Fruit fly (Drosophila melanogaster) whole organism, embryonic: ENCODE results near the gene wfs1.

ENCODE experiments used
- Ada2b ChIP-seq: fragments of 200-800 bp; sonication (Bioruptor generic); IDR thresholded peaks from 2 replicates; pipeline ENCODE4 v1.3.6; 2022; ENCODE audit warnings: missing biosample characterization, missing genetic modification characterization
- Bgb ChIP-seq: fragments of 200-800 bp; sonication (Bioruptor generic); IDR thresholded peaks from 2 replicates; pipeline ENCODE4 v1.3.6; 2022; ENCODE audit warnings: missing biosample characterization, missing genetic modification characterization; ENCODE audit not compliant: partially characterized antibody
- BtbVII ChIP-seq: fragments of 200-800 bp; sonication (Bioruptor generic); optimal IDR thresholded peaks from 3 replicates; lab custom pipeline; 2017; ENCODE audit warnings: missing biosample characterization, mild to moderate bottlenecking, missing genetic modification characterization
- CG10543 ChIP-seq: fragments of 200-800 bp; sonication (Bioruptor generic); optimal IDR thresholded peaks from 3 replicates; lab custom pipeline; 2017; ENCODE audit warnings: missing biosample characterization, mild to moderate bottlenecking, missing genetic modification characterization, moderate library complexity
- CG14441 ChIP-seq: fragments of 200-800 bp; sonication (Bioruptor generic); IDR thresholded peaks from 2 replicates; pipeline ENCODE4 v1.3.6; 2022; ENCODE audit warnings: missing biosample characterization, missing genetic modification characterization
- CG15073 ChIP-seq: fragments of 200-800 bp; sonication (Bioruptor generic); optimal IDR thresholded peaks from 2 replicates; lab custom pipeline; 2016; ENCODE audit warnings: missing biosample characterization, missing genetic modification characterization
- CG15696 ChIP-seq: fragments of 200-800 bp; sonication (Bioruptor generic); optimal IDR thresholded peaks from 2 replicates; lab custom pipeline; 2019; ENCODE audit warnings: missing biosample characterization, mild to moderate bottlenecking, missing genetic modification characterization, moderate library complexity
- CG17568 ChIP-seq: fragments of 200-800 bp; sonication (Bioruptor generic); optimal IDR thresholded peaks from 2 replicates; lab custom pipeline; 2018; ENCODE audit warnings: missing biosample characterization, mild to moderate bottlenecking, missing genetic modification characterization, moderate library complexity
- CG17829 ChIP-seq: fragments of 200-800 bp; optimal IDR thresholded peaks from 2 replicates; lab custom pipeline; 2019; ENCODE audit warnings: missing biosample characterization, mild to moderate bottlenecking, missing genetic modification characterization, moderate library complexity
- CG1792 ChIP-seq: fragments of 200-800 bp; sonication (Bioruptor generic); optimal IDR thresholded peaks from 2 replicates; lab custom pipeline; 2016; ENCODE audit warnings: missing biosample characterization, missing genetic modification characterization
- CG18599 ChIP-seq: fragments of 200-800 bp; sonication (Bioruptor generic); optimal IDR thresholded peaks from 3 replicates; lab custom pipeline; 2017; ENCODE audit warnings: missing biosample characterization, missing genetic modification characterization, mild to moderate bottlenecking, moderate library complexity, missing genetic modification reagents
- CG2889 ChIP-seq: fragments of 200-800 bp; sonication (Bioruptor generic); IDR thresholded peaks from 3 replicates; pipeline ENCODE4 v1.3.6; 2022; ENCODE audit warnings: missing biosample characterization, missing genetic modification characterization
- CG3065 ChIP-seq: fragments of 200-800 bp; sonication (Bioruptor generic); optimal IDR thresholded peaks from 2 replicates; lab custom pipeline; 2016; ENCODE audit warnings: missing biosample characterization, missing genetic modification characterization
- CG3163 ChIP-seq: fragments of 200-800 bp; sonication (Bioruptor generic); optimal IDR thresholded peaks from 3 replicates; lab custom pipeline; 2016; ENCODE audit warnings: missing biosample characterization, missing genetic modification characterization
- CG34224 ChIP-seq: fragments of 200-800 bp; sonication (Bioruptor generic); IDR thresholded peaks from 3 replicates; pipeline ENCODE4 v1.3.6; 2022; ENCODE audit warnings: missing biosample characterization, missing genetic modification characterization; ENCODE audit not compliant: partially characterized antibody
- CG5180 ChIP-seq: fragments of 200-800 bp; sonication (Bioruptor generic); optimal IDR thresholded peaks from 3 replicates; lab custom pipeline; 2017; ENCODE audit warnings: missing biosample characterization, missing genetic modification characterization, mild to moderate bottlenecking, moderate library complexity, missing genetic modification reagents
- CG6254 ChIP-seq: fragments of 200-800 bp; sonication (Bioruptor generic); optimal IDR thresholded peaks from 3 replicates; lab custom pipeline; 2017; ENCODE audit warnings: mild to moderate bottlenecking, missing biosample characterization, missing genetic modification reagents, missing genetic modification characterization
- CG6765 ChIP-seq: fragments of 200-800 bp; sonication (Bioruptor generic); optimal IDR thresholded peaks from 3 replicates; lab custom pipeline; 2017; ENCODE audit warnings: missing biosample characterization, mild to moderate bottlenecking, missing genetic modification characterization
- CG7556 ChIP-seq: fragments of 200-800 bp; sonication (Bioruptor generic); optimal IDR thresholded peaks from 2 replicates; lab custom pipeline; 2017; ENCODE audit warnings: missing biosample characterization, mild to moderate bottlenecking, missing genetic modification characterization
- Ets65A ChIP-seq: fragments of 200-800 bp; sonication (Bioruptor generic); peaks from one replicate; lab custom pipeline; 2016; ENCODE audit warnings: missing biosample characterization, missing genetic modification characterization
- Gsc ChIP-seq: fragments of 200-800 bp; sonication (Bioruptor generic); IDR thresholded peaks from 2 replicates; pipeline ENCODE4 v1.3.6; 2022; ENCODE audit warnings: missing biosample characterization, missing genetic modification characterization
- Lhr ChIP-seq: fragments of 200-800 bp; sonication (Bioruptor generic); optimal IDR thresholded peaks from 3 replicates; lab custom pipeline; 2017; ENCODE audit warnings: mild to moderate bottlenecking, missing biosample characterization, missing genetic modification reagents, missing genetic modification characterization
- Med ChIP-seq: fragments of 200-800 bp; sonication (Bioruptor generic); peaks from one replicate; lab custom pipeline; 2016; ENCODE audit warnings: missing biosample characterization, missing genetic modification characterization, mild to moderate bottlenecking, inconsistent platforms, moderate library complexity
- Meics ChIP-seq: fragments of 200-800 bp; sonication (Bioruptor generic); optimal IDR thresholded peaks from 2 replicates; lab custom pipeline; 2017; ENCODE audit warnings: missing biosample characterization, mild to moderate bottlenecking, missing genetic modification characterization
- Mes4 ChIP-seq: fragments of 200-800 bp; sonication (Bioruptor generic); optimal IDR thresholded peaks from 2 replicates; lab custom pipeline; 2016; ENCODE audit warnings: missing biosample characterization, missing genetic modification characterization
- PHDP ChIP-seq: fragments of 200-800 bp; sonication (Bioruptor generic); optimal IDR thresholded peaks from 3 replicates; lab custom pipeline; 2018; ENCODE audit warnings: missing biosample characterization, mild to moderate bottlenecking, missing genetic modification characterization, moderate library complexity
- Rx ChIP-seq: fragments of 200-800 bp; sonication (Bioruptor generic); IDR thresholded peaks from 2 replicates; pipeline ENCODE4 v1.3.6; 2022; ENCODE audit warnings: missing biosample characterization, missing genetic modification characterization
- Sry-δ ChIP-seq: fragments of 200-800 bp; sonication (Bioruptor generic); optimal IDR thresholded peaks from 2 replicates; lab custom pipeline; 2016; ENCODE audit warnings: missing biosample characterization, missing genetic modification characterization
- Taf1 ChIP-seq: fragments of 200-800 bp; sonication (Bioruptor generic); IDR thresholded peaks from 2 replicates; pipeline ENCODE4 v1.3.6; 2022; ENCODE audit warnings: missing biosample characterization, missing genetic modification characterization
- ara ChIP-seq: fragments of 200-800 bp; sonication (Bioruptor generic); IDR thresholded peaks from 2 replicates; pipeline ENCODE4 v1.3.6; 2022; ENCODE audit warnings: missing biosample characterization, missing genetic modification characterization
- bsh ChIP-seq, 2 experiments: fragments of 200-800 bp; sonication (Bioruptor generic); optimal IDR thresholded peaks; 2 replicates each; lab custom pipeline; 2017 to 2018; ENCODE audit warnings: mild to moderate bottlenecking in 2 of 2, missing biosample characterization in 2 of 2, missing genetic modification characterization in 2 of 2, moderate library complexity in 1 of 2
- cg ChIP-seq: fragments of 200-800 bp; sonication (Bioruptor generic); optimal IDR thresholded peaks from 3 replicates; lab custom pipeline; 2019; ENCODE audit warnings: missing biosample characterization, mild to moderate bottlenecking, missing genetic modification characterization, moderate library complexity
- chinmo ChIP-seq: fragments of 200-800 bp; sonication (Bioruptor generic); IDR thresholded peaks from 4 replicates; pipeline ENCODE4 v1.3.6; 2022; ENCODE audit warnings: missing biosample characterization, missing genetic modification characterization; ENCODE audit not compliant: partially characterized antibody
- dati ChIP-seq: fragments of 200-800 bp; sonication (Bioruptor generic); IDR thresholded peaks from 2 replicates; pipeline ENCODE4 v1.3.6; 2022; ENCODE audit warnings: missing biosample characterization, missing genetic modification characterization
- gce ChIP-seq: fragments of 200-800 bp; sonication (Bioruptor generic); IDR thresholded peaks from 3 replicates; pipeline ENCODE4 v1.3.6; 2022; ENCODE audit warnings: missing biosample characterization, missing genetic modification characterization
- knrl ChIP-seq: fragments of 200-800 bp; sonication (Bioruptor generic); IDR thresholded peaks from 3 replicates; pipeline ENCODE4 v1.3.6; 2022; ENCODE audit warnings: missing biosample characterization, missing genetic modification characterization; ENCODE audit not compliant: partially characterized antibody
- lola ChIP-seq, 3 experiments: fragments of >200 bp in 2 of 3; fragments of 200-800 bp in 1 of 3; sonication (Bioruptor generic) in 1 of 3; optimal IDR thresholded peaks; 2 replicates each; lab custom pipeline; 2017 to 2019; ENCODE audit warnings: missing biosample characterization in 3 of 3, missing genetic modification characterization in 3 of 3, mild to moderate bottlenecking in 1 of 3, moderate library complexity in 1 of 3
- nerfin-2 ChIP-seq: fragments of 200-800 bp; sonication (Bioruptor generic); IDR thresholded peaks from 2 replicates; pipeline ENCODE4 v1.3.6; 2022; ENCODE audit warnings: missing biosample characterization, missing genetic modification characterization; ENCODE audit not compliant: partially characterized antibody
- nom ChIP-seq: fragments of 200-800 bp; sonication (Bioruptor generic); optimal IDR thresholded peaks from 2 replicates; lab custom pipeline; 2017; ENCODE audit warnings: missing biosample characterization, missing genetic modification characterization, mild to moderate bottlenecking, moderate library complexity, missing genetic modification reagents
- pzg ChIP-seq: fragments of 200-800 bp; sonication (Bioruptor generic); optimal IDR thresholded peaks from 3 replicates; lab custom pipeline; 2018; ENCODE audit warnings: missing biosample characterization, mild to moderate bottlenecking, missing genetic modification characterization, moderate library complexity
- ranshi ChIP-seq: fragments of 200-800 bp; sonication (Bioruptor generic); IDR thresholded peaks from 2 replicates; pipeline ENCODE4 v1.3.6; 2022; ENCODE audit warnings: missing biosample characterization, missing genetic modification characterization
- salm ChIP-seq: fragments of 200-800 bp; sonication (Bioruptor generic); optimal IDR thresholded peaks from 2 replicates; lab custom pipeline; 2018; ENCODE audit warnings: missing biosample characterization, mild to moderate bottlenecking, missing genetic modification characterization
- slou ChIP-seq: fragments of 200-800 bp; sonication (Bioruptor generic); optimal IDR thresholded peaks from 3 replicates; lab custom pipeline; 2016; ENCODE audit warnings: missing biosample characterization, missing genetic modification characterization
- slp2 ChIP-seq: fragments of 200-800 bp; sonication (Bioruptor generic); optimal IDR thresholded peaks from 2 replicates; lab custom pipeline; 2016; ENCODE audit warnings: missing biosample characterization, missing genetic modification characterization
- trem ChIP-seq: fragments of 200-800 bp; optimal IDR thresholded peaks from 3 replicates; lab custom pipeline; 2019; ENCODE audit warnings: missing biosample characterization, mild to moderate bottlenecking, missing genetic modification characterization, moderate library complexity
- vnd ChIP-seq: fragments of 200-800 bp; sonication (Bioruptor generic); IDR thresholded peaks from 3 replicates; pipeline ENCODE4 v1.3.6; 2022; ENCODE audit warnings: missing biosample characterization, missing genetic modification characterization; ENCODE audit not compliant: partially characterized antibody

wfs1 gene

DNA sequence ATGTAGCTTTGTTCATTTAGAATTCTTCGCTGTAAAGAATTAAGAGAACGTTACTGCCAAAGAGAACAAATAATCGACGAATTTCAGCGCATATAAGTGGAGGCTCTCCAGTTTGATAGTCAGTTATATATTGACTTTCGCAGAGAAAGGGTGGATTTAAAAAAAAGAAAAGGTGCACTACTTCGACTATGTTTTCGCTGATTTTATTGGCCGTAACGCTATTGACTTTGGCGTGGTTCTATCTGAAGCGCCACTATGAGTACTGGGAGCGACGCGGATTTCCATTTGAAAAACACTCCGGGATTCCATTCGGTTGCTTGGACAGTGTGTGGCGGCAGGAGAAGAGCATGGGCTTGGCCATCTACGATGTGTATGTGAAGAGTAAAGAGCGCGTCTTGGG lies 8.0 kb upstream of the wfs1 start, which contains the start of gene Cyp6d4 (continued):
- TF ChIP-seq ara (GFP tag; lab: Robert Waterston, UW) = no peak
- TF ChIP-seq CG3163 (GFP tag; lab: Kevin White, UChicago) = peak; percentile 82

DNA sequence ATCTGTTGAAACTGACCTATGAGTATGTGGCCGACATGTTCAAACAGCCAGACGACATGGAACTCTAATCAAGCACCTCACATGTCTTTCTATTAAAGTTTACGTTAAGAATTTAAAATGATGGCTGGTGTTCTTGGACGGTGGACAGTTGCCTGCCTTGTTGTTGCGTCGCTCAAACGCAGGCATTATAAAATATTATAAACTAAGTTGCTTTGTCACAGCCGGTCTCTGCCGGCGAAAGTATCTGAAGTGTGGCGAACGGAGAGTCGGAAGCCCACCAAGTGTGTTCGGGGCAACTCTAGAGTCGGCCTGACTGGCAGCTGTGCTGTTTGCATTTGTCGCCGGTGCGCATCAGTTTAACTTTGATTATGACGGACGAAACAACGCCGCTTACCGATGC lies 4.5 kb upstream of the wfs1 start, which contains the start of gene cd:
Gene cd, plus strand, starts transcription at position 301 of the 400 bp plus-strand sequence.
- no peak for TF ChIP-seq BtbVII (GFP tag; lab: Kevin White, UChicago)
- TF ChIP-seq CG7556 (GFP tag; lab: Kevin White, UChicago) = no peak
- no peak for TF ChIP-seq gce
- no peak for TF ChIP-seq lola (GFP tag; optimal IDR thresholded peaks at IDR 0.05; lab: Kevin White, UChicago)
- TF ChIP-seq dati (GFP tag; lab: Robert Waterston, UW) = no peak
- no peak for TF ChIP-seq CG6765
- TF ChIP-seq cg (GFP tag; lab: Kevin White, UChicago) = no peak
- TF ChIP-seq nom = no peak

DNA sequence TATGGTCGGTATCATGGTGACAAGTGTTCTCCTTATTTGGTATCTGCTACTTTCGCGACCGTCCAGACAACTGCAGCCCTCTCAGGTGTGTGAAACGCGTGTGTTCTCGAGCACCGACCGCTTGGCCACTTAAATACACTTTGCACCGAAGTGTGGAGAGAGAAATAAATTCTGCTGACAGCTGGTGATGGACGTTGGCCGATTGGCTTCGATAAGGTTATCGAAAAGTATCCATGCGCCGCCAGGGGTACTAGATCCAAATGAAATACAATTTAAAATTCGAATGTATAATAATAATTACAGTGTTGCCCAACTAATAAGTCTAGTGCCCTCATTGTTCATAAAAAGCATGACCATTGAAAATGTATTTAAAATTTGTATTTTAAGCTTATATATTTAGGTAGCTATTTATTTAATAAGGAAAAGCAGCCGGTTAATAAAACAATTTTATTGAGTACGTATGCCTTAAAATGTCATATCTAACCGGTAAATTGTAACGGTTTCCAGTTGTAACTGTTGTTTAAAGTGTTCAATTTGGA lies 3.8 kb downstream of the wfs1 start, which contains the start of the genes Gclm and CG17625:
Gene Gclm, minus strand, starts transcription at position 175 of the 539 bp plus-strand sequence.
Gene CG17625, plus strand, starts transcription at position 514 of the 539 bp plus-strand sequence.
- TF ChIP-seq CG15073 (GFP tag; lab: Kevin White, UChicago) (no peak), Meics (GFP tag; lab: Kevin White, UChicago) (peak; percentile 58), trem (tag; lab: Kevin White, UChicago) (peak; percentile 58), salm (tag; lab: Kevin White, UChicago) (no peak), Taf1 (GFP tag; lab: Robert Waterston, UW) (no peak), PHDP (tag; lab: Kevin White, UChicago) (peak; percentile 50), ranshi (GFP tag; lab: Robert Waterston, UW) (0 out of 2 replicates have a peak, but pooled peaks have one; percentile 4), Gsc (GFP tag; lab: Robert Waterston, UW) (no peak), gce (no peak), nerfin-2 (GFP tag; lab: Robert Waterston, UW) (peak; percentile 68), CG18599 (GFP tag; lab: Kevin White, UChicago) (peak; percentile 63), CG14441 (peak; percentile 49; the same call in 1 of the 2 replicates), vnd (peak; percentile 47; the same call in 2 of the 3 replicates), CG34224 (peak; percentile 75), knrl (peak; percentile 79), Mes4 (GFP tag; lab: Kevin White, UChicago) (peak; percentile 3), pzg (GFP tag; lab: Kevin White, UChicago) (peak; percentile 82), CG15696 (tag; lab: Kevin White, UChicago) (peak; percentile 34), Lhr (GFP tag; lab: Kevin White, UChicago) (peak; percentile 29), slou (GFP tag; lab: Kevin White, UChicago) (no peak), Ada2b (GFP tag; lab: Robert Waterston, UW) (peak; percentile 43), Bgb (GFP tag; lab: Robert Waterston, UW) (peak; percentile 83), CG2889 (GFP tag; lab: Robert Waterston, UW) (no peak), Ets65A (GFP tag; lab: Kevin White, UChicago) (peak; percentile 69), Rx (no peak), CG6254 (GFP tag; lab: Kevin White, UChicago) (peak; percentile 31), CG5180 (no peak), CG3065 (no peak), Sry-δ (GFP tag; lab: Kevin White, UChicago) (peak; percentile 92), CG17568 (GFP tag; lab: Kevin White, UChicago) (no peak), slp2 (GFP tag; lab: Kevin White, UChicago) (no peak), bsh (GFP tag; optimal IDR thresholded peaks at IDR 0.05; lab: Kevin White, UChicago) (peak; percentile 46 to 55), CG1792 (no peak), CG17829 (tag; lab: Kevin White, UChicago) (peak; percentile 74), Med (GFP tag; lab: Kevin White, UChicago) (peak; percentile 92), chinmo (GFP tag; lab: Robert Waterston, UW) (peak; percentile 79; the same call in 1 of the 4 replicates), CG10543 (peak; percentile 31)
